Worm (Caenorhabditis elegans) whole organism, L3 larva: ENCODE data around the gene mdmh-35.
A peak's percentile ranks its signal among the peaks of the same experiment; 100 is the strongest.

Source experiments
- R02D3.7 ChIP-seq: fragments of 150-350 bp; optimal IDR thresholded peaks from 2 replicates; lab custom pipeline; 2014; ENCODE audit warnings: missing biosample characterization, missing genetic modification characterization
- ZK546.5 ChIP-seq: sonication (generic microtip); optimal IDR thresholded peaks from 2 replicates; lab custom pipeline; 2017; ENCODE audit warnings: missing biosample characterization, missing genetic modification characterization
- aly-2 ChIP-seq: fragments of 150-350 bp; optimal IDR thresholded peaks from 2 replicates; lab custom pipeline; 2014; ENCODE audit warnings: missing biosample characterization, missing genetic modification characterization
- ceh-28 ChIP-seq: fragments of 150-350 bp; optimal IDR thresholded peaks from 2 replicates; lab custom pipeline; 2014; ENCODE audit warnings: missing biosample characterization, missing genetic modification reagents, missing genetic modification characterization
- ceh-9 ChIP-seq: sonication (generic microtip); optimal IDR thresholded peaks from 2 replicates; lab custom pipeline; 2018; ENCODE audit warnings: missing biosample characterization, missing genetic modification characterization
- daf-12 ChIP-seq: fragments of 150-350 bp; optimal IDR thresholded peaks from 2 replicates; lab custom pipeline; 2014; ENCODE audit warnings: missing biosample characterization, missing genetic modification reagents, missing genetic modification characterization
- egl-5 ChIP-seq: fragments of 150-350 bp; optimal IDR thresholded peaks from 2 replicates; lab custom pipeline; 2017; ENCODE audit warnings: missing biosample characterization, missing genetic modification reagents, missing genetic modification characterization, inconsistent platforms
- elt-2 ChIP-seq: sonication (generic microtip); optimal IDR thresholded peaks from 2 replicates; lab custom pipeline; 2016; ENCODE audit warnings: missing genetic modification reagents, mild to moderate bottlenecking, missing genetic modification characterization, missing compliant biosample characterization
- eor-1 ChIP-seq, 2 experiments: fragments of 150-350 bp; optimal IDR thresholded peaks; 2 replicates each; lab custom pipeline; 2014 to 2018; ENCODE audit warnings: missing biosample characterization in 2 of 2, missing genetic modification characterization in 2 of 2
- fkh-2 ChIP-seq: fragments of 150-350 bp; optimal IDR thresholded peaks from 2 replicates; lab custom pipeline; 2014; ENCODE audit warnings: missing biosample characterization, missing genetic modification reagents, missing genetic modification characterization
- hmg-11 ChIP-seq: sonication (generic microtip); optimal IDR thresholded peaks from 2 replicates; lab custom pipeline; 2016; ENCODE audit warnings: missing genetic modification characterization, missing compliant biosample characterization
- jun-1 ChIP-seq: fragments of 150-350 bp; optimal IDR thresholded peaks from 2 replicates; lab custom pipeline; 2014; ENCODE audit warnings: missing biosample characterization, missing genetic modification reagents, missing genetic modification characterization
- lin-15B ChIP-seq: fragments of 150-350 bp; optimal IDR thresholded peaks from 2 replicates; lab custom pipeline; 2014; ENCODE audit warnings: missing biosample characterization, missing genetic modification characterization
- lin-39 ChIP-seq: fragments of 150-350 bp; optimal IDR thresholded peaks from 2 replicates; lab custom pipeline; 2018; ENCODE audit warnings: missing biosample characterization, missing genetic modification reagents, missing genetic modification characterization
- lsy-12 ChIP-seq: sonication (generic microtip); optimal IDR thresholded peaks from 2 replicates; lab custom pipeline; 2016; ENCODE audit warnings: mild to moderate bottlenecking, missing genetic modification characterization, missing compliant biosample characterization
- mdl-1 ChIP-seq: fragments of 150-350 bp; optimal IDR thresholded peaks from 2 replicates; lab custom pipeline; 2014; ENCODE audit warnings: missing biosample characterization, missing genetic modification characterization
- nfya-1 ChIP-seq: sonication (generic microtip); optimal IDR thresholded peaks from 2 replicates; lab custom pipeline; 2017; ENCODE audit warnings: missing genetic modification characterization, mild to moderate bottlenecking, missing compliant biosample characterization, antibody characterized with exemption, moderate library complexity; ENCODE audit not compliant: insufficient read depth
- nhr-11 ChIP-seq: fragments of 150-350 bp; optimal IDR thresholded peaks from 2 replicates; lab custom pipeline; 2014; ENCODE audit warnings: missing biosample characterization, missing genetic modification characterization
- nhr-12 ChIP-seq: fragments of 150-350 bp; optimal IDR thresholded peaks from 2 replicates; lab custom pipeline; 2014; ENCODE audit warnings: missing biosample characterization, missing genetic modification characterization
- nhr-23 ChIP-seq: fragments of 150-350 bp; optimal IDR thresholded peaks from 2 replicates; lab custom pipeline; 2014; ENCODE audit warnings: missing biosample characterization, missing genetic modification reagents, missing genetic modification characterization
- nhr-237 ChIP-seq: fragments of 150-350 bp; optimal IDR thresholded peaks from 2 replicates; lab custom pipeline; 2014; ENCODE audit warnings: missing biosample characterization, missing genetic modification characterization
- nhr-25 ChIP-seq: sonication (generic microtip); optimal IDR thresholded peaks from 2 replicates; lab custom pipeline; 2017; ENCODE audit warnings: missing biosample characterization, missing genetic modification characterization
- pha-4 ChIP-seq: fragments of 150-350 bp; optimal IDR thresholded peaks from 2 replicates; lab custom pipeline; 2014; ENCODE audit warnings: missing biosample characterization, missing genetic modification reagents, missing genetic modification characterization
- pqm-1 ChIP-seq: fragments of 150-350 bp; optimal IDR thresholded peaks from 2 replicates; lab custom pipeline; 2017; ENCODE audit warnings: missing biosample characterization, missing genetic modification characterization, inconsistent platforms
- sea-2 ChIP-seq: fragments of 150-350 bp; sonication (generic microtip); optimal IDR thresholded peaks from 4 replicates; lab custom pipeline; 2014; ENCODE audit warnings: missing biosample characterization, missing genetic modification reagents, missing genetic modification characterization
- skn-1 ChIP-seq: fragments of 150-350 bp; optimal IDR thresholded peaks from 2 replicates; lab custom pipeline; 2014; ENCODE audit warnings: missing biosample characterization, missing genetic modification characterization
- snpc-4 ChIP-seq: fragments of 150-350 bp; optimal IDR thresholded peaks from 2 replicates; lab custom pipeline; 2014; ENCODE audit warnings: missing biosample characterization, missing genetic modification characterization
- unc-62 ChIP-seq: fragments of 150-350 bp; sonication (generic microtip); optimal IDR thresholded peaks from 4 replicates; lab custom pipeline; 2014; ENCODE audit warnings: missing biosample characterization, missing genetic modification reagents, missing genetic modification characterization
- zag-1 ChIP-seq: fragments of 150-350 bp; optimal IDR thresholded peaks from 2 replicates; lab custom pipeline; 2014; ENCODE audit warnings: missing biosample characterization, missing genetic modification characterization
- ztf-11 ChIP-seq: fragments of 150-350 bp; optimal IDR thresholded peaks from 2 replicates; lab custom pipeline; 2014; ENCODE audit warnings: missing biosample characterization, missing genetic modification characterization
- ztf-4 ChIP-seq: fragments of 150-350 bp; optimal IDR thresholded peaks from 2 replicates; lab custom pipeline; 2014; ENCODE audit warnings: missing biosample characterization, missing genetic modification characterization

Gene mdmh-35

DNA sequence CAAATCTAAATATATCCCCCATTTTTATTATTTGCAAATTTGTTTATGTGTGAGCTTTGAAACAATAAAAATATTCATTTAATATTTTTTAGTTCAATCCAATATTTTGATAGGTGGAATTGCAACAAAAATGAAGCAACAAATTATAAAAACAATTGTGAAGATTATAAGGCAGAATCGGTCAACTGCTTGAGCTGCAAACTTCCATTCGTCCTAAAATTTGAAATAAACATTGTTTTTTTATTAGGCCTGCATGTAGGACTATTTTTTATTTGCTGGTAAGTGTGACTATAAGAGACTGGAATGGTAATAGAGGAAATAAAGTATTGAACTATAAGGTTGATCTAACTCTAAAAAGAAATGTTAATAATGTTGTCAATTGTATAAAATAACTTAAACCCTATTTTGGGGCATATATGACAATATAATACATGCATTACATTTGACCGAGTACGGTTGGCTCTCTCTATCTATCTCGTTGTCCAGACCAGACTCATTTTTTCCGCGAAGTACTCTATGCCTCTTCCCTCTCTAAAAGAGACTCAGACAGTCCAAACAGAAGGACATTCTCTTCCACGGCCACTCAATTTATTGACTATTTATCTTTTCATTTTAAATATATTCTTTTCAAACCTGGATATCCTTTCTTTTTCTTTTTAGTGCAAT, 9.8 kb downstream of the mdmh-35 start, which contains the start of gene T09A5.4:
Gene T09A5.4, plus strand, starts transcription at position 616 of the 666 bp plus-strand sequence.
- no peak for TF ChIP-seq ztf-11 (tag; lab: Kevin White, UChicago)
- peak; percentile 35 for TF ChIP-seq pha-4 (tag; lab: Kevin White, UChicago)
- TF ChIP-seq nhr-237 (tag; lab: Kevin White, UChicago) = no peak
- no peak for TF ChIP-seq lin-15B (tag; lab: Kevin White, UChicago)
- TF ChIP-seq lin-39 (tag; lab: Kevin White, UChicago) = no peak
- TF ChIP-seq sea-2 = no peak
- no peak for TF ChIP-seq nhr-25 (tag; lab: Kevin White, UChicago)
- TF ChIP-seq lsy-12 = no peak
- no peak for TF ChIP-seq snpc-4 (tag; lab: Kevin White, UChicago)
- peak; percentile 30 for TF ChIP-seq nfya-1 (tag; lab: Kevin White, UChicago)
- no peak for TF ChIP-seq eor-1 (tag; optimal IDR thresholded peaks at IDR 0.05; lab: Kevin White, UChicago)
- TF ChIP-seq pqm-1 (tag; lab: Kevin White, UChicago) = no peak
- TF ChIP-seq fkh-2 (tag; lab: Kevin White, UChicago) = no peak

- TF ChIP-seq aly-2 (tag; lab: Kevin White, UChicago) = no peak
- no peak for TF ChIP-seq elt-2 (tag; lab: Kevin White, UChicago)
- no peak for TF ChIP-seq zag-1
- TF ChIP-seq lin-39 (tag; lab: Kevin White, UChicago) = no peak
- TF ChIP-seq lsy-12 = no peak
- TF ChIP-seq nhr-23 (tag; lab: Kevin White, UChicago) = no peak
- no peak for TF ChIP-seq fkh-2 (tag; lab: Kevin White, UChicago)
- no peak for TF ChIP-seq R02D3.7 (tag; lab: Kevin White, UChicago)
- TF ChIP-seq daf-12 = no peak
- no peak for TF ChIP-seq hmg-11 (tag; lab: Kevin White, UChicago)
- no peak for TF ChIP-seq mdl-1 (tag; lab: Kevin White, UChicago)
- no peak for TF ChIP-seq ztf-4 (tag; lab: Kevin White, UChicago)
- TF ChIP-seq skn-1 = no peak
- TF ChIP-seq jun-1 (tag; lab: Kevin White, UChicago) = no peak
- no peak for TF ChIP-seq ztf-11 (tag; lab: Kevin White, UChicago)
- no peak for TF ChIP-seq snpc-4 (tag; lab: Kevin White, UChicago)
- no peak for TF ChIP-seq nhr-12 (tag; lab: Kevin White, UChicago)
Observed at ce11 chrII:7842053-7842452, 13.5 kb downstream of the mdmh-35 start, which contains the start of gene klp-3. TSS of gene klp-3 (plus strand) at chrII:7842353.

- peak; percentile 25 for TF ChIP-seq nhr-23 (tag; lab: Kevin White, UChicago)
- no peak for TF ChIP-seq ztf-11 (tag; lab: Kevin White, UChicago)
- peak; percentile 1 for TF ChIP-seq nfya-1 (tag; lab: Kevin White, UChicago)
Observed at ce11 chrII:7839703-7840102, 15.8 kb downstream of the mdmh-35 start.

DNA sequence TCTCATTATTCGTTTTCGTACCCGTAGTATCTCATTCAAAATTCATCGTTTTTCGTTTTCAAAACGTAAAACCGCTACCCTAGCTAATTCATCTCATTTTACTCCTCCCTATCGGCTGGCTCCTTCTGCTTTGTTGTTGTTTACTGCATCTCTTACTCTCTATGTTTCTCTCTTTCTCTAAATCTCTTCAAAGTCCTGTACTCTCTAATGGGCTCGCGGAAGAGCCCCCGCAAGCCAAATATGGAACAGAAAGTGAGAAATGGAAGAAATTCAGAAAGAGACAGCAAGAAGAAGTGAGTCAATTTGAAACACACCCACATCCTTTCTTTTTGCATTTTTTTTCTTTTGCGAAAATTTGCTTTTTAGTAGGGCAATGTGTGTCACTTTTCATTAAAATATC, 16.9 kb downstream of the mdmh-35 start:
- TF ChIP-seq sea-2 = peak; percentile 5
- no peak for TF ChIP-seq ceh-9
- peak; percentile 51 for TF ChIP-seq fkh-2 (tag; lab: Kevin White, UChicago)
- TF ChIP-seq nhr-23 (tag; lab: Kevin White, UChicago) = no peak
- TF ChIP-seq ceh-28 (tag; lab: Kevin White, UChicago) = no peak
- TF ChIP-seq lin-39 (tag; lab: Kevin White, UChicago) = peak; percentile 91
- TF ChIP-seq pha-4 (tag; lab: Kevin White, UChicago) = peak; percentile 1
- TF ChIP-seq ZK546.5 (tag; lab: Kevin White, UChicago) = no peak
- peak; percentile 46 for TF ChIP-seq nfya-1 (tag; lab: Kevin White, UChicago)

- TF ChIP-seq lin-39 (tag; lab: Kevin White, UChicago) (peak; percentile 59), egl-5 (tag; lab: Kevin White, UChicago) (peak; percentile 80), lin-15B (tag; lab: Kevin White, UChicago) (no peak), unc-62 (GFP tag; lab: Kevin White, UChicago) (peak; percentile 47), nfya-1 (tag; lab: Kevin White, UChicago) (peak; percentile 12), nhr-11 (tag; lab: Kevin White, UChicago) (peak; percentile 37), nhr-25 (tag; lab: Kevin White, UChicago) (no peak), pha-4 (tag; lab: Kevin White, UChicago) (no peak)
Observed at ce11 chrII:7836613-7837226, 18.8 kb downstream of the mdmh-35 start.
